Fruit fly (Drosophila melanogaster): ENCODE data around the gene ppk19.

dm6 chr3R:29689833-29690538, 17.7 kb downstream of the ppk19 start:
- TF ChIP-seq p53 (GFP tag; optimal IDR thresholded peaks at IDR 0.05) = no peak
- no peak for TF ChIP-seq Oaz (GFP tag; IDR thresholded peaks at IDR 0.05)
- no peak for TF ChIP-seq BEAF-32 (GFP tag; optimal IDR thresholded peaks at IDR 0.05)
- TF ChIP-seq eyg (GFP tag; optimal IDR thresholded peaks at IDR 0.05) = no peak
- no peak for TF ChIP-seq emc (GFP tag; optimal IDR thresholded peaks at IDR 0.05)
- TF ChIP-seq tll (GFP tag; optimal IDR thresholded peaks at IDR 0.05) = no peak
- TF ChIP-seq en (GFP tag; optimal IDR thresholded peaks at IDR 0.05) = no peak
- TF ChIP-seq CG42726 (GFP tag; IDR thresholded peaks at IDR 0.05; ENCODE audit: partially characterized antibody) = no peak
- no peak for TF ChIP-seq CG9817 (tag; optimal IDR thresholded peaks at IDR 0.05)

Measured in whole organism, embryonic.